Worm (Caenorhabditis elegans) whole organism, L2 larva: ENCODE data around the gene T12A2.3.

ENCODE experiments used
- lsy-2 ChIP-seq, 2 experiments: fragments of 150-350 bp in 1 of 2; sonication (generic microtip) in 1 of 2; optimal IDR thresholded peaks; 2 replicates each; lab custom pipeline; 2014 to 2017; ENCODE audit warnings: missing biosample characterization in 2 of 2, missing genetic modification characterization in 2 of 2
- nhr-12 ChIP-seq: fragments of 150-350 bp; optimal IDR thresholded peaks from 2 replicates; lab custom pipeline; 2014; ENCODE audit warnings: missing biosample characterization, missing genetic modification characterization
- nhr-25 ChIP-seq: fragments of 150-350 bp; sonication (generic microtip); optimal IDR thresholded peaks from 3 replicates; lab custom pipeline; 2014; ENCODE audit warnings: missing biosample characterization, missing genetic modification characterization
- snpc-4 ChIP-seq: fragments of 150-350 bp; optimal IDR thresholded peaks from 2 replicates; lab custom pipeline; 2014; ENCODE audit warnings: missing biosample characterization, missing genetic modification characterization

ce11 chrIII:6213915-6214314 is 26.7 kb upstream of the T12A2.3 start, which contains the start of gene C23G10.10:
- TF ChIP-seq lsy-2 (tag; optimal IDR thresholded peaks at IDR 0.05; lab: Kevin White, UChicago) (no peak), nhr-25 (no peak), snpc-4 (tag; lab: Kevin White, UChicago) (no peak), nhr-12 (tag; lab: Kevin White, UChicago) (no peak)
